Worm (Caenorhabditis elegans): ENCODE results near the gene M05D6.8.

DNA sequence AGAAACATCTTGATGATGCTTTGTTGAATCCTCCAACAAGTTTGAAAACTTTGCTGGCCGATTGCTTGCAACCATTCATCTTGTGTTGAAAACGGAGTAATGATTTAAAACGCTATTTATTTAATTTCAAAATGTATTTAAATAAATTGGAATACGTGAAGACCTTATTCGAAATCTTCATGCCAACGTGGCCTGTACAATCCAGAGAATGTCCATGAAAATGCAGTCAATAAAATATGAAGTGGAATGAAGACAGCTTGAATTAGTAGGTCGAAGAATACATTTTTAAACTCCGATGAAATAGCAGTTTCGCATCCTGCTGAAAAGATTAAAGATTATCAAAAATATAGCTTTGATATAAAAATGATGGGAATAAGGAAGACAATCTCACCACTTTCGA lies 16.5 kb downstream of the M05D6.8 start, which contains the start of gene F22B5.5:
- TF ChIP-seq pha-4 (tag; optimal IDR thresholded peaks at IDR 0.05): no peak
- TF ChIP-seq nhr-28 (tag; optimal IDR thresholded peaks at IDR 0.05): no peak
- no peak for TF ChIP-seq nhr-12 (tag; optimal IDR thresholded peaks at IDR 0.05)
- TF ChIP-seq ztf-11 (tag; optimal IDR thresholded peaks at IDR 0.05): no peak
- TF ChIP-seq lin-13 (tag; optimal IDR thresholded peaks at IDR 0.05): no peak
- no peak for TF ChIP-seq unc-62 (GFP tag; optimal IDR thresholded peaks at IDR 0.05)
- TF ChIP-seq nhr-237 (tag; optimal IDR thresholded peaks at IDR 0.05): no peak
- TF ChIP-seq ces-1 (GFP tag; optimal IDR thresholded peaks at IDR 0.05): no peak

Measured in whole organism, mixed stage, embryonic.